Worm (Caenorhabditis elegans) whole organism, L4 larva: ENCODE results near the gene myo-2.

Experiments used
- Y5F2A.4 ChIP-seq: fragments of 200-800 bp; sonication (Bioruptor generic); optimal IDR thresholded peaks from 2 replicates; lab custom pipeline; 2018; ENCODE audit warnings: mild to moderate bottlenecking, missing genetic modification characterization, missing compliant biosample characterization
- ZK546.5 ChIP-seq, 2 experiments: sonication (generic microtip); optimal IDR thresholded peaks; 2 replicates each; lab custom pipeline; 2017; ENCODE audit warnings: missing biosample characterization in 2 of 2, missing genetic modification characterization in 2 of 2
- aha-1 ChIP-seq: fragments of 150-350 bp; peaks from one replicate; lab custom pipeline; 2014; ENCODE audit warnings: missing biosample characterization, missing genetic modification characterization
- ama-1 ChIP-seq: fragments of 150-350 bp; optimal IDR thresholded peaks from 2 replicates; lab custom pipeline; 2014; ENCODE audit warnings: inconsistent platforms, mixed read lengths
- arid-1 ChIP-seq: fragments of 200-800 bp; sonication (Bioruptor generic); conservative IDR thresholded peaks from 2 replicates; pipeline ENCODE4 v1.3.6; 2022; ENCODE audit warnings: missing genetic modification reagents, missing genetic modification characterization, missing compliant biosample characterization
- attf-4 ChIP-seq: sonication (generic microtip); optimal IDR thresholded peaks from 3 replicates; lab custom pipeline; 2017; ENCODE audit warnings: missing biosample characterization, missing genetic modification characterization
- ceh-28 ChIP-seq: fragments of 150-350 bp; optimal IDR thresholded peaks from 2 replicates; lab custom pipeline; 2014; ENCODE audit warnings: missing biosample characterization, missing genetic modification reagents, missing genetic modification characterization
- ceh-44 ChIP-seq: fragments of 200-800 bp; sonication (Bioruptor generic); IDR thresholded peaks from 2 replicates; pipeline ENCODE4 v1.3.6; 2022; ENCODE audit warnings: missing genetic modification reagents, missing genetic modification characterization, missing compliant biosample characterization
- ceh-62 ChIP-seq: sonication (generic microtip); optimal IDR thresholded peaks from 2 replicates; lab custom pipeline; 2017; ENCODE audit warnings: missing biosample characterization, missing genetic modification characterization
- ces-1 ChIP-seq: fragments of 150-350 bp; sonication (generic microtip); optimal IDR thresholded peaks from 4 replicates; lab custom pipeline; 2014; ENCODE audit warnings: missing biosample characterization, missing genetic modification reagents, missing genetic modification characterization
- daf-12 ChIP-seq: fragments of 150-350 bp; optimal IDR thresholded peaks from 2 replicates; lab custom pipeline; 2014; ENCODE audit warnings: missing biosample characterization, missing genetic modification reagents, missing genetic modification characterization
- dmd-6 ChIP-seq: fragments of 200-800 bp; sonication (Bioruptor generic); IDR thresholded peaks from 2 replicates; pipeline ENCODE4 v1.3.6; 2022; ENCODE audit warnings: missing genetic modification reagents, missing genetic modification characterization, missing compliant biosample characterization
- dmd-9 ChIP-seq: fragments of 200-800 bp; sonication (Bioruptor generic); IDR thresholded peaks from 2 replicates; pipeline ENCODE4 v1.3.6; 2022; ENCODE audit warnings: missing genetic modification reagents, missing genetic modification characterization, missing compliant biosample characterization
- duxl-1 ChIP-seq: sonication (generic microtip); optimal IDR thresholded peaks from 2 replicates; lab custom pipeline; 2016; ENCODE audit warnings: mild to moderate bottlenecking, missing genetic modification characterization, moderate library complexity, missing compliant biosample characterization; ENCODE audit not compliant: poor library complexity
- dve-1 ChIP-seq: sonication (generic microtip); optimal IDR thresholded peaks from 2 replicates; lab custom pipeline; 2017; ENCODE audit warnings: antibody characterized with exemption, mild to moderate bottlenecking, missing genetic modification characterization, missing compliant biosample characterization; ENCODE audit not compliant: insufficient read depth
- egl-43 ChIP-seq: fragments of 200-800 bp; sonication (Bioruptor generic); IDR thresholded peaks from 2 replicates; pipeline ENCODE4 v1.3.6; 2022; ENCODE audit warnings: missing genetic modification reagents, missing genetic modification characterization, missing compliant biosample characterization
- fos-1 ChIP-seq: fragments of 150-350 bp; optimal IDR thresholded peaks from 2 replicates; lab custom pipeline; 2014; ENCODE audit warnings: missing biosample characterization, missing genetic modification characterization
- hif-1 ChIP-seq, 2 experiments: sonication (generic microtip); optimal IDR thresholded peaks; 2 replicates each; lab custom pipeline; 2016 to 2017; ENCODE audit warnings: missing compliant biosample characterization in 2 of 2, missing genetic modification characterization in 2 of 2, missing genetic modification reagents in 2 of 2, missing genotype in 2 of 2, mild to moderate bottlenecking in 1 of 2
- hlh-11 ChIP-seq: fragments of 200-800 bp; sonication (Bioruptor generic); optimal IDR thresholded peaks from 2 replicates; lab custom pipeline; 2018; ENCODE audit warnings: mild to moderate bottlenecking, missing genetic modification characterization, missing compliant biosample characterization
- hlh-30 ChIP-seq: sonication (generic microtip); optimal IDR thresholded peaks from 2 replicates; lab custom pipeline; 2017; ENCODE audit warnings: antibody characterized with exemption, mild to moderate bottlenecking, missing genetic modification characterization, missing compliant biosample characterization; ENCODE audit not compliant: insufficient read depth
- hmg-1.1 ChIP-seq: fragments of 200-800 bp; sonication (Bioruptor generic); IDR thresholded peaks from 2 replicates; pipeline ENCODE4 v1.3.6; 2022; ENCODE audit warnings: missing genetic modification reagents, missing genetic modification characterization, missing compliant biosample characterization
- lim-7 ChIP-seq: fragments of 200-800 bp; sonication (Bioruptor generic); IDR thresholded peaks from 2 replicates; pipeline ENCODE4 v1.3.6; 2022; ENCODE audit warnings: missing genetic modification characterization, missing compliant biosample characterization
- lin-1 ChIP-seq: fragments of 200-800 bp; sonication (Bioruptor generic); IDR thresholded peaks from 2 replicates; pipeline ENCODE4 v1.3.6; 2022; ENCODE audit warnings: missing genetic modification reagents, missing genetic modification characterization, missing compliant biosample characterization
- lin-15B ChIP-seq: fragments of 150-350 bp; sonication (generic microtip); optimal IDR thresholded peaks from 3 replicates; lab custom pipeline; 2014; ENCODE audit warnings: missing biosample characterization, missing genetic modification characterization
- lin-29 ChIP-seq: fragments of 200-800 bp; sonication (Bioruptor generic); IDR thresholded peaks from 2 replicates; pipeline ENCODE4 v1.3.6; 2022; ENCODE audit warnings: missing genetic modification reagents, missing genetic modification characterization, missing compliant biosample characterization
- lir-3 ChIP-seq: sonication (generic microtip); optimal IDR thresholded peaks from 2 replicates; lab custom pipeline; 2016; ENCODE audit warnings: mild to moderate bottlenecking, missing genetic modification characterization, missing compliant biosample characterization
- lsy-2 ChIP-seq, 2 experiments: fragments of 150-350 bp in 1 of 2; sonication (generic microtip) in 1 of 2; optimal IDR thresholded peaks; 2 replicates each; lab custom pipeline; 2014 to 2017; ENCODE audit warnings: missing biosample characterization in 2 of 2, missing genetic modification characterization in 2 of 2
- madf-5 ChIP-seq, 2 experiments: fragments of 200-800 bp; sonication (Bioruptor generic); IDR thresholded peaks; 2 replicates each; pipeline ENCODE4 v1.3.6; 2022; ENCODE audit warnings: missing compliant biosample characterization in 2 of 2, missing genetic modification characterization in 2 of 2
- mdl-1 ChIP-seq, 2 experiments: fragments of 150-350 bp in 1 of 2; sonication (generic microtip) in 1 of 2; optimal IDR thresholded peaks; 2 replicates each; lab custom pipeline; 2014 to 2017; ENCODE audit warnings: missing biosample characterization in 2 of 2, missing genetic modification characterization in 2 of 2
- mdt-29 ChIP-seq: fragments of 200-800 bp; sonication (Bioruptor generic); IDR thresholded peaks from 2 replicates; pipeline ENCODE4 v1.3.6; 2022; ENCODE audit warnings: missing genetic modification reagents, missing genetic modification characterization, missing compliant biosample characterization
- mes-2 ChIP-seq: sonication (generic microtip); optimal IDR thresholded peaks from 2 replicates; lab custom pipeline; 2016; ENCODE audit warnings: missing genotype, mild to moderate bottlenecking, missing genetic modification characterization, missing compliant biosample characterization; ENCODE audit not compliant: poor library complexity, severe bottlenecking
- mxl-2 ChIP-seq: fragments of 200-800 bp; sonication (Bioruptor generic); conservative IDR thresholded peaks from 2 replicates; pipeline ENCODE4 v1.3.6; 2022; ENCODE audit warnings: missing genetic modification reagents, missing genetic modification characterization, missing compliant biosample characterization
- mxl-3 ChIP-seq: fragments of 200-800 bp; sonication (Bioruptor generic); optimal IDR thresholded peaks from 2 replicates; lab custom pipeline; 2018; ENCODE audit warnings: mild to moderate bottlenecking, missing genetic modification characterization, missing compliant biosample characterization
- nhr-10 ChIP-seq: fragments of 150-350 bp; optimal IDR thresholded peaks from 2 replicates; lab custom pipeline; 2014; ENCODE audit warnings: missing biosample characterization, missing genetic modification characterization
- nhr-102 ChIP-seq: sonication (generic microtip); optimal IDR thresholded peaks from 2 replicates; lab custom pipeline; 2016; ENCODE audit warnings: mild to moderate bottlenecking, missing genetic modification characterization, moderate library complexity, missing compliant biosample characterization
- nhr-111 ChIP-seq: fragments of 200-800 bp; sonication (Bioruptor generic); optimal IDR thresholded peaks from 2 replicates; lab custom pipeline; 2018; ENCODE audit warnings: mild to moderate bottlenecking, missing genetic modification characterization, missing compliant biosample characterization
- nhr-25 ChIP-seq: sonication (generic microtip); optimal IDR thresholded peaks from 2 replicates; lab custom pipeline; 2017; ENCODE audit warnings: missing genetic modification characterization, mild to moderate bottlenecking, missing compliant biosample characterization, antibody characterized with exemption, moderate library complexity, borderline replicate concordance; ENCODE audit not compliant: insufficient read depth
- nhr-28 ChIP-seq: fragments of 150-350 bp; optimal IDR thresholded peaks from 2 replicates; lab custom pipeline; 2014; ENCODE audit warnings: missing biosample characterization, missing genetic modification characterization
- nhr-48 ChIP-seq: sonication (generic microtip); optimal IDR thresholded peaks from 2 replicates; lab custom pipeline; 2016; ENCODE audit warnings: mild to moderate bottlenecking, missing genetic modification characterization, missing compliant biosample characterization
- nhr-77 ChIP-seq: fragments of 150-350 bp; optimal IDR thresholded peaks from 2 replicates; lab custom pipeline; 2014; ENCODE audit warnings: missing biosample characterization, missing genetic modification characterization
- php-3 ChIP-seq: fragments of 200-800 bp; sonication (Bioruptor generic); IDR thresholded peaks from 2 replicates; pipeline ENCODE4 v1.3.6; 2022; ENCODE audit warnings: missing genetic modification reagents, missing genetic modification characterization, missing compliant biosample characterization
- pqm-1 ChIP-seq: sonication (generic microtip); optimal IDR thresholded peaks from 2 replicates; lab custom pipeline; 2017; ENCODE audit warnings: missing biosample characterization, missing genetic modification characterization
- saeg-2 ChIP-seq: fragments of 200-800 bp; sonication (Bioruptor generic); IDR thresholded peaks from 2 replicates; pipeline ENCODE4 v1.3.6; 2022; ENCODE audit warnings: missing genetic modification reagents, missing genetic modification characterization, missing compliant biosample characterization
- spr-3 ChIP-seq: fragments of 200-800 bp; sonication (Bioruptor generic); optimal IDR thresholded peaks from 2 replicates; lab custom pipeline; 2018; ENCODE audit warnings: mild to moderate bottlenecking, missing genetic modification characterization, missing compliant biosample characterization
- tag-97 ChIP-seq: fragments of 200-800 bp; sonication (Bioruptor generic); IDR thresholded peaks from 2 replicates; pipeline ENCODE4 v1.3.6; 2022; ENCODE audit warnings: missing genetic modification characterization, missing compliant biosample characterization
- tra-1 ChIP-seq: fragments of 200-800 bp; sonication (Bioruptor generic); IDR thresholded peaks from 2 replicates; pipeline ENCODE4 v1.3.6; 2022; ENCODE audit warnings: missing genetic modification reagents, missing genetic modification characterization, missing compliant biosample characterization
- unc-39 ChIP-seq: sonication (generic microtip); optimal IDR thresholded peaks from 2 replicates; lab custom pipeline; 2017; ENCODE audit warnings: missing biosample characterization, missing genetic modification characterization
- zfp-2 ChIP-seq: sonication (generic microtip); optimal IDR thresholded peaks from 2 replicates; lab custom pipeline; 2016; ENCODE audit warnings: mild to moderate bottlenecking, missing genetic modification characterization, missing compliant biosample characterization
- zfp-3 ChIP-seq: fragments of 200-800 bp; sonication (Bioruptor generic); conservative IDR thresholded peaks from 2 replicates; pipeline ENCODE4 v1.3.6; 2022; ENCODE audit warnings: missing genetic modification reagents, missing genetic modification characterization, missing compliant biosample characterization
- zip-2 ChIP-seq: fragments of 150-350 bp; optimal IDR thresholded peaks from 2 replicates; lab custom pipeline; 2014; ENCODE audit warnings: missing biosample characterization, missing genetic modification characterization

The myo-2 gene

ce11 chrX:12517886-12518285, 50.0 kb downstream of the myo-2 start (continued):
- no peak for TF ChIP-seq madf-5 (GFP tag; IDR thresholded peaks at IDR 0.05; lab: Robert Waterston, UW)
- no peak for TF ChIP-seq hlh-11
- TF ChIP-seq mxl-2 (GFP tag; lab: Robert Waterston, UW): no peak
- no peak for TF ChIP-seq zfp-2 (tag; lab: Kevin White, UChicago)
- no peak for TF ChIP-seq ceh-28 (tag; lab: Kevin White, UChicago)
- TF ChIP-seq duxl-1: no peak
- no peak for TF ChIP-seq attf-4
- TF ChIP-seq ceh-62 (tag; lab: Kevin White, UChicago): no peak
- TF ChIP-seq mdl-1 (tag; optimal IDR thresholded peaks at IDR 0.05; lab: Kevin White, UChicago): no peak
- TF ChIP-seq lir-3 (tag; lab: Kevin White, UChicago): no peak
- TF ChIP-seq aha-1 (tag; lab: Kevin White, UChicago): peak; percentile 86
- no peak for TF ChIP-seq nhr-48 (tag; lab: Kevin White, UChicago)
- TF ChIP-seq mxl-3: no peak
- no peak for TF ChIP-seq lin-15B (tag; lab: Kevin White, UChicago)
- TF ChIP-seq pqm-1: no peak
- TF ChIP-seq zfp-3 (GFP tag; lab: Robert Waterston, UW): no peak
- no peak for TF ChIP-seq spr-3
- no peak for TF ChIP-seq zip-2
- no peak for TF ChIP-seq ces-1 (GFP tag; lab: Kevin White, UChicago)
- TF ChIP-seq lin-29: no peak
- no peak for TF ChIP-seq Y5F2A.4 (GFP tag; lab: Kevin White, UChicago)
- no peak for TF ChIP-seq ZK546.5 (tag; optimal IDR thresholded peaks at IDR 0.05; lab: Kevin White, UChicago)
- no peak for TF ChIP-seq nhr-10
- no peak for TF ChIP-seq mdt-29 (GFP tag; lab: Robert Waterston, UW)
- TF ChIP-seq daf-12: no peak
- no peak for TF ChIP-seq unc-39 (tag; lab: Kevin White, UChicago)
- peak in 1 of 2 experiments; percentile 7 for TF ChIP-seq lsy-2 (tag; optimal IDR thresholded peaks at IDR 0.05; lab: Kevin White, UChicago)

DNA sequence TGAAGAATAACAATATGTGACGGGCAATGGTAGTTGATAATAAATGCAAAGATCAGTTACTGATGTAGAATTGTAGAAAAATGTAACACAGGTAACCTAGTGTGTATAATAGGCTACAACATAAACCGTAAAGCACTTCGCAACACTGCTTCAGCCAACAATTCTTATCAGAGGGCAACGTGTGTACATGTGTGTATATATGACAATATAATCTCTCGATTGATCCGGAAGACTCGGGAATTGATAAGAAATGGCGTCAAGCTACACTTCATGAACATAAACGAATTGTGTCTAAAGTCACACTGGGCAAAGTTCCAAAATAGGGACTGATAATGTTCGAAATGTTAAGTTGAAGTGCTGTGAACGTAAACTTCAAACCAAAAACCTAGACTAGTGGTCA, 50.6 kb downstream of the myo-2 start:
- TF ChIP-seq lim-7: no peak
- no peak for TF ChIP-seq nhr-111 (GFP tag; lab: Kevin White, UChicago)
- TF ChIP-seq saeg-2 (GFP tag; lab: Robert Waterston, UW): 0 out of 2 replicates have a peak, but pooled peaks have one; percentile 47
- peak; percentile 76 for TF ChIP-seq php-3
- TF ChIP-seq hlh-30 (tag; lab: Kevin White, UChicago): peak; percentile 10
- no peak for TF ChIP-seq egl-43 (GFP tag; lab: Robert Waterston, UW)
- peak; percentile 72 for TF ChIP-seq nhr-102 (tag; lab: Kevin White, UChicago)
- TF ChIP-seq pqm-1: peak; percentile 85
- peak; percentile 16 for TF ChIP-seq mes-2 (tag; lab: Kevin White, UChicago)
- TF ChIP-seq hmg-1.1 (GFP tag; lab: Robert Waterston, UW): no peak
- TF ChIP-seq tra-1 (GFP tag; lab: Robert Waterston, UW): no peak
- TF ChIP-seq nhr-25 (tag; lab: Kevin White, UChicago): no peak
- TF ChIP-seq nhr-77 (tag; lab: Kevin White, UChicago): peak; percentile 13
- TF ChIP-seq ama-1: no peak
- peak; percentile 76; the same call in 1 of the 2 replicates for TF ChIP-seq lin-1 (GFP tag; lab: Robert Waterston, UW)
- TF ChIP-seq arid-1: no peak
- peak in 1 of 2 experiments; percentile 47 for TF ChIP-seq hif-1 (tag; optimal IDR thresholded peaks at IDR 0.05; lab: Kevin White, UChicago)
- TF ChIP-seq tag-97 (GFP tag; lab: Robert Waterston, UW): no peak
- peak; percentile 90 for TF ChIP-seq dmd-6 (GFP tag; lab: Robert Waterston, UW)
- peak; percentile 62 for TF ChIP-seq hlh-11
- TF ChIP-seq fos-1: no peak
- TF ChIP-seq mxl-3: peak; percentile 26
- TF ChIP-seq ceh-44 (GFP tag; lab: Robert Waterston, UW): no peak
- TF ChIP-seq nhr-48 (tag; lab: Kevin White, UChicago): peak; percentile 9
- no peak for TF ChIP-seq lir-3 (tag; lab: Kevin White, UChicago)
- TF ChIP-seq ceh-62 (tag; lab: Kevin White, UChicago): no peak
- TF ChIP-seq mdt-29 (GFP tag; lab: Robert Waterston, UW): 0 out of 2 replicates have a peak, but pooled peaks have one; percentile 60
- TF ChIP-seq nhr-28: peak; percentile 96
- TF ChIP-seq madf-5 (GFP tag; IDR thresholded peaks at IDR 0.05; lab: Robert Waterston, UW): no peak
- peak; percentile 81 for TF ChIP-seq dve-1 (tag; lab: Kevin White, UChicago)
- no peak for TF ChIP-seq dmd-9 (GFP tag; lab: Robert Waterston, UW)
